Fruit fly (Drosophila melanogaster) whole organism, embryonic: ENCODE data around the gene sky.
A peak's percentile ranks its signal among the peaks of the same experiment; 100 is the strongest.

ENCODE experiments used
- B-H1 ChIP-seq: fragments of 200-800 bp; sonication (Bioruptor generic); IDR thresholded peaks from 3 replicates; pipeline ENCODE4 v1.3.6; 2022; ENCODE audit warnings: missing biosample characterization, missing genetic modification characterization
- Blimp-1 ChIP-seq: fragments of 200-800 bp; sonication (Bioruptor generic); optimal IDR thresholded peaks from 3 replicates; lab custom pipeline; 2018; ENCODE audit warnings: missing biosample characterization, missing genetic modification characterization, mild to moderate bottlenecking, moderate library complexity, missing genetic modification reagents
- CG10543 ChIP-seq: fragments of 200-800 bp; sonication (Bioruptor generic); optimal IDR thresholded peaks from 3 replicates; lab custom pipeline; 2017; ENCODE audit warnings: missing biosample characterization, mild to moderate bottlenecking, missing genetic modification characterization, moderate library complexity
- CG10979 ChIP-seq: fragments of 200-800 bp; sonication (Bioruptor generic); optimal IDR thresholded peaks from 2 replicates; lab custom pipeline; 2018; ENCODE audit warnings: missing biosample characterization, mild to moderate bottlenecking, missing genetic modification characterization, moderate library complexity
- CG11398 ChIP-seq: fragments of 200-800 bp; sonication (Bioruptor generic); optimal IDR thresholded peaks from 2 replicates; lab custom pipeline; 2016; ENCODE audit warnings: missing biosample characterization, missing genetic modification characterization
- CG12071 ChIP-seq: fragments of 200-800 bp; sonication (Bioruptor generic); optimal IDR thresholded peaks from 3 replicates; lab custom pipeline; 2018; ENCODE audit warnings: missing biosample characterization, mild to moderate bottlenecking, missing genetic modification characterization
- CG12155 ChIP-seq: fragments of 200-800 bp; sonication (Bioruptor generic); optimal IDR thresholded peaks from 3 replicates; lab custom pipeline; 2016; ENCODE audit warnings: missing biosample characterization, missing genetic modification characterization
- CG13123 ChIP-seq: fragments of 200-800 bp; sonication (Bioruptor generic); optimal IDR thresholded peaks from 2 replicates; lab custom pipeline; 2016; ENCODE audit warnings: missing biosample characterization, missing genetic modification characterization
- CG13424 ChIP-seq: fragments of 200-800 bp; sonication (Bioruptor generic); optimal IDR thresholded peaks from 2 replicates; lab custom pipeline; 2019; ENCODE audit warnings: missing biosample characterization, mild to moderate bottlenecking, missing genetic modification characterization, moderate library complexity
- CG17359 ChIP-seq: fragments of 200-800 bp; sonication (Bioruptor generic); optimal IDR thresholded peaks from 3 replicates; lab custom pipeline; 2018; ENCODE audit warnings: missing biosample characterization, mild to moderate bottlenecking, missing genetic modification characterization, moderate library complexity
- CG18476 ChIP-seq: fragments of 200-800 bp; sonication (Bioruptor generic); optimal IDR thresholded peaks from 2 replicates; lab custom pipeline; 2016; ENCODE audit warnings: missing biosample characterization, mild to moderate bottlenecking, missing genetic modification characterization
- CG18599 ChIP-seq: fragments of 200-800 bp; sonication (Bioruptor generic); optimal IDR thresholded peaks from 3 replicates; lab custom pipeline; 2017; ENCODE audit warnings: missing biosample characterization, missing genetic modification characterization, mild to moderate bottlenecking, moderate library complexity, missing genetic modification reagents
- CG2199 ChIP-seq: fragments of 200-800 bp; sonication (Bioruptor generic); IDR thresholded peaks from 3 replicates; pipeline ENCODE4 v1.3.6; 2022; ENCODE audit warnings: missing biosample characterization, missing genetic modification characterization
- CG34422 ChIP-seq: fragments of 200-800 bp; sonication (Bioruptor generic); IDR thresholded peaks from 3 replicates; pipeline ENCODE4 v1.3.6; 2022; ENCODE audit warnings: missing biosample characterization, missing genetic modification characterization
- CG3995 ChIP-seq: fragments of 200-800 bp; sonication (Bioruptor generic); optimal IDR thresholded peaks from 3 replicates; lab custom pipeline; 2016; ENCODE audit warnings: missing biosample characterization, missing genetic modification characterization
- CG5245 ChIP-seq: fragments of 200-800 bp; sonication (Bioruptor generic); optimal IDR thresholded peaks from 3 replicates; lab custom pipeline; 2016; ENCODE audit warnings: missing biosample characterization, missing genetic modification characterization
- CG6765 ChIP-seq: fragments of 200-800 bp; sonication (Bioruptor generic); optimal IDR thresholded peaks from 3 replicates; lab custom pipeline; 2017; ENCODE audit warnings: missing biosample characterization, mild to moderate bottlenecking, missing genetic modification characterization
- CG7745 ChIP-seq: fragments of 200-800 bp; sonication (Bioruptor generic); optimal IDR thresholded peaks from 2 replicates; lab custom pipeline; 2018; ENCODE audit warnings: missing biosample characterization, mild to moderate bottlenecking, missing genetic modification characterization, moderate library complexity
- CTCF ChIP-seq: fragments of 200-800 bp; sonication (Bioruptor generic); optimal IDR thresholded peaks from 2 replicates; lab custom pipeline; 2017; ENCODE audit warnings: missing biosample characterization, mild to moderate bottlenecking, missing genetic modification characterization, moderate library complexity
- Drgx ChIP-seq: fragments of 200-800 bp; sonication (Bioruptor generic); IDR thresholded peaks from 2 replicates; pipeline ENCODE4 v1.3.6; 2022; ENCODE audit warnings: missing biosample characterization, missing genetic modification characterization
- Fer3 ChIP-seq: fragments of 200-800 bp; sonication (Bioruptor generic); optimal IDR thresholded peaks from 2 replicates; lab custom pipeline; 2018; ENCODE audit warnings: missing biosample characterization, mild to moderate bottlenecking, missing genetic modification characterization, moderate library complexity
- Hand ChIP-seq: fragments of 200-800 bp; sonication (Bioruptor generic); optimal IDR thresholded peaks from 2 replicates; lab custom pipeline; 2017; ENCODE audit warnings: mild to moderate bottlenecking, missing biosample characterization, missing genetic modification reagents, missing genetic modification characterization
- Hr39 ChIP-seq: fragments of >200 bp; optimal IDR thresholded peaks from 2 replicates; lab custom pipeline; 2017
- MESR4 ChIP-seq: fragments of 200-800 bp; sonication (Bioruptor generic); optimal IDR thresholded peaks from 2 replicates; lab custom pipeline; 2018; ENCODE audit warnings: missing biosample characterization, mild to moderate bottlenecking, missing genetic modification characterization, moderate library complexity
- Mes4 ChIP-seq: fragments of 200-800 bp; sonication (Bioruptor generic); optimal IDR thresholded peaks from 2 replicates; lab custom pipeline; 2016; ENCODE audit warnings: missing biosample characterization, missing genetic modification characterization
- Nf-YB ChIP-seq: fragments of 200-800 bp; sonication (Bioruptor generic); optimal IDR thresholded peaks from 3 replicates; lab custom pipeline; 2019; ENCODE audit warnings: missing biosample characterization, mild to moderate bottlenecking, missing genetic modification characterization, moderate library complexity
- Oaz ChIP-seq: fragments of 200-800 bp; sonication (Bioruptor generic); IDR thresholded peaks from 2 replicates; pipeline ENCODE4 v1.3.6; 2022; ENCODE audit warnings: missing biosample characterization, missing genetic modification characterization
- Rx ChIP-seq: fragments of 200-800 bp; sonication (Bioruptor generic); IDR thresholded peaks from 2 replicates; pipeline ENCODE4 v1.3.6; 2022; ENCODE audit warnings: missing biosample characterization, missing genetic modification characterization
- Trl ChIP-seq, 3 experiments: fragments of >200 bp in 2 of 3; fragments of 200-800 bp in 1 of 3; sonication (Bioruptor generic) in 1 of 3; optimal IDR thresholded peaks; 2 replicates in 1 of 3; 3 replicates in 2 of 3; lab custom pipeline; 2016 to 2017; ENCODE audit warnings: missing biosample characterization in 1 of 3, missing genetic modification characterization in 1 of 3
- Usf ChIP-seq: fragments of 200-800 bp; sonication (Bioruptor generic); optimal IDR thresholded peaks from 2 replicates; lab custom pipeline; 2017; ENCODE audit warnings: missing genotype, missing biosample characterization, missing genetic modification characterization
- bsh ChIP-seq, 2 experiments: fragments of 200-800 bp; sonication (Bioruptor generic); optimal IDR thresholded peaks; 2 replicates each; lab custom pipeline; 2017 to 2018; ENCODE audit warnings: mild to moderate bottlenecking in 2 of 2, missing biosample characterization in 2 of 2, missing genetic modification characterization in 2 of 2, moderate library complexity in 1 of 2
- ci ChIP-seq: fragments of 200-800 bp; sonication (Bioruptor generic); IDR thresholded peaks from 3 replicates; pipeline ENCODE4 v1.3.6; 2022; ENCODE audit warnings: missing biosample characterization, missing genetic modification characterization
- crol ChIP-seq: fragments of 200-800 bp; sonication (Bioruptor generic); IDR thresholded peaks from 2 replicates; pipeline ENCODE4 v1.3.6; 2022; ENCODE audit warnings: missing biosample characterization, missing genetic modification characterization
- danr ChIP-seq: fragments of 200-800 bp; sonication (Bioruptor generic); IDR thresholded peaks from 2 replicates; pipeline ENCODE4 v1.3.6; 2022; ENCODE audit warnings: missing biosample characterization, missing genetic modification characterization
- dpn ChIP-seq, 2 experiments: fragments of 200-800 bp; sonication (Bioruptor generic); optimal IDR thresholded peaks; 3 replicates each; lab custom pipeline; 2016; ENCODE audit warnings: missing biosample characterization in 2 of 2, missing genetic modification characterization in 2 of 2
- eyg ChIP-seq: fragments of 200-800 bp; sonication (Bioruptor generic); optimal IDR thresholded peaks from 3 replicates; lab custom pipeline; 2016; ENCODE audit warnings: missing biosample characterization, missing genetic modification characterization
- fd96Cb ChIP-seq: fragments of 200-800 bp; sonication (Bioruptor generic); optimal IDR thresholded peaks from 2 replicates; lab custom pipeline; 2018; ENCODE audit warnings: missing biosample characterization, mild to moderate bottlenecking, missing genetic modification characterization, moderate library complexity
- jing ChIP-seq: fragments of 200-800 bp; sonication (Bioruptor generic); optimal IDR thresholded peaks from 2 replicates; lab custom pipeline; 2018; ENCODE audit warnings: missing biosample characterization, mild to moderate bottlenecking, missing genetic modification characterization
- ken ChIP-seq: fragments of 200-800 bp; sonication (Bioruptor generic); IDR thresholded peaks from 3 replicates; pipeline ENCODE4 v1.3.6; 2022; ENCODE audit warnings: missing biosample characterization, missing genetic modification characterization
- kni ChIP-seq: fragments of 200-800 bp; sonication (Bioruptor generic); optimal IDR thresholded peaks from 3 replicates; lab custom pipeline; 2017; ENCODE audit warnings: mild to moderate bottlenecking, missing biosample characterization, missing genetic modification reagents, missing genetic modification characterization
- nerfin-2 ChIP-seq: fragments of 200-800 bp; sonication (Bioruptor generic); IDR thresholded peaks from 2 replicates; pipeline ENCODE4 v1.3.6; 2022; ENCODE audit warnings: missing biosample characterization, missing genetic modification characterization; ENCODE audit not compliant: partially characterized antibody
- odd ChIP-seq: fragments of 200-800 bp; sonication (Bioruptor generic); optimal IDR thresholded peaks from 2 replicates; lab custom pipeline; 2017; ENCODE audit warnings: missing biosample characterization, mild to moderate bottlenecking, missing genetic modification characterization
- pum ChIP-seq: fragments of 200-800 bp; sonication (Bioruptor generic); optimal IDR thresholded peaks from 2 replicates; lab custom pipeline; 2016; ENCODE audit warnings: missing biosample characterization, missing genetic modification characterization
- shn ChIP-seq: fragments of 200-800 bp; sonication (Bioruptor generic); optimal IDR thresholded peaks from 3 replicates; lab custom pipeline; 2016; ENCODE audit warnings: missing biosample characterization, missing genetic modification characterization
- stc ChIP-seq: fragments of 200-800 bp; sonication (Bioruptor generic); IDR thresholded peaks from 2 replicates; pipeline ENCODE4 v1.3.6; 2022; ENCODE audit warnings: missing biosample characterization, missing genetic modification characterization
- stwl ChIP-seq: fragments of 200-800 bp; sonication (Bioruptor generic); optimal IDR thresholded peaks from 3 replicates; lab custom pipeline; 2018; ENCODE audit warnings: missing biosample characterization, mild to moderate bottlenecking, missing genetic modification characterization, moderate library complexity
- tin ChIP-seq: fragments of 200-800 bp; sonication (Bioruptor generic); optimal IDR thresholded peaks from 3 replicates; lab custom pipeline; 2016; ENCODE audit warnings: missing biosample characterization, missing genetic modification characterization
- tio ChIP-seq: fragments of 200-800 bp; sonication (Bioruptor generic); optimal IDR thresholded peaks from 2 replicates; lab custom pipeline; 2017; ENCODE audit warnings: missing biosample characterization, missing genetic modification characterization, inconsistent platforms
- trem ChIP-seq: fragments of 200-800 bp; optimal IDR thresholded peaks from 3 replicates; lab custom pipeline; 2019; ENCODE audit warnings: missing biosample characterization, mild to moderate bottlenecking, missing genetic modification characterization, moderate library complexity
- trh ChIP-seq: fragments of 200-800 bp; sonication (Bioruptor generic); optimal IDR thresholded peaks from 2 replicates; lab custom pipeline; 2016; ENCODE audit warnings: missing biosample characterization, missing genetic modification characterization
- wek ChIP-seq: fragments of 200-800 bp; sonication (Bioruptor generic); optimal IDR thresholded peaks from 3 replicates; lab custom pipeline; 2018; ENCODE audit warnings: missing biosample characterization, mild to moderate bottlenecking, missing genetic modification characterization, moderate library complexity
- wor ChIP-seq: fragments of 200-800 bp; sonication (Bioruptor generic); IDR thresholded peaks from 2 replicates; pipeline ENCODE4 v1.3.6; 2022; ENCODE audit warnings: missing biosample characterization, missing genetic modification characterization

Gene sky

dm6 chr2L:20918733-20919132, at the start of gene sky, which contains the start of gene CG43739 (continued):
- TF ChIP-seq CG18476 (GFP tag; lab: Kevin White, UChicago) (no peak), CG12071 (GFP tag; lab: Kevin White, UChicago) (no peak), jing (GFP tag; lab: Kevin White, UChicago) (no peak), CG18599 (GFP tag; lab: Kevin White, UChicago) (peak; percentile 5), CG3995 (GFP tag; lab: Kevin White, UChicago) (peak; percentile 36), eyg (GFP tag; lab: Kevin White, UChicago) (no peak), CG7745 (tag; lab: Kevin White, UChicago) (no peak), pum (GFP tag; lab: Kevin White, UChicago) (peak; percentile 4), danr (GFP tag; lab: Robert Waterston, UW) (no peak), Oaz (no peak), fd96Cb (tag; lab: Kevin White, UChicago) (no peak), bsh (GFP tag; optimal IDR thresholded peaks at IDR 0.05; lab: Kevin White, UChicago) (no peak), Usf (no peak), CG2199 (GFP tag; lab: Robert Waterston, UW) (no peak), CG10543 (GFP tag; lab: Kevin White, UChicago) (no peak), CG6765 (GFP tag; lab: Kevin White, UChicago) (no peak), Drgx (0 out of 2 replicates have a peak, but pooled peaks have one; percentile 33), stwl (tag; lab: Kevin White, UChicago) (peak; percentile 52), wor (GFP tag; lab: Robert Waterston, UW) (no peak), nerfin-2 (peak; percentile 72), Mes4 (GFP tag; lab: Kevin White, UChicago) (no peak), CTCF (GFP tag; lab: Kevin White, UChicago) (peak; percentile 18), stc (GFP tag; lab: Robert Waterston, UW) (no peak), Fer3 (tag; lab: Kevin White, UChicago) (no peak), trem (tag; lab: Kevin White, UChicago) (peak; percentile 52), CG13123 (no peak), CG10979 (tag; lab: Kevin White, UChicago) (peak; percentile 4), B-H1 (GFP tag; lab: Robert Waterston, UW) (no peak), CG11398 (GFP tag; lab: Kevin White, UChicago) (no peak), tio (GFP tag; lab: Kevin White, UChicago) (no peak), crol (GFP tag; lab: Robert Waterston, UW) (no peak), ken (GFP tag; lab: Robert Waterston, UW) (no peak), CG5245 (GFP tag; lab: Kevin White, UChicago) (no peak), tin (GFP tag; lab: Kevin White, UChicago) (peak; percentile 27), MESR4 (peak; percentile 40), Rx (GFP tag; lab: Robert Waterston, UW) (no peak), trh (GFP tag; lab: Kevin White, UChicago) (no peak), CG13424 (tag; lab: Kevin White, UChicago) (no peak), CG34422 (GFP tag; lab: Robert Waterston, UW) (peak; percentile 54; the same call in 1 of the 3 replicates), Blimp-1 (GFP tag; lab: Kevin White, UChicago) (no peak), odd (GFP tag; lab: Kevin White, UChicago) (no peak), dpn (GFP tag; optimal IDR thresholded peaks at IDR 0.05; lab: Kevin White, UChicago) (peak; percentile 15 to 52), wek (GFP tag; lab: Kevin White, UChicago) (no peak), ci (GFP tag; lab: Robert Waterston, UW) (no peak; the same call in 2 of the 3 replicates), kni (GFP tag; lab: Kevin White, UChicago) (peak; percentile 29), shn (GFP tag; lab: Kevin White, UChicago) (peak; percentile 37), Nf-YB (GFP tag; lab: Kevin White, UChicago) (no peak), CG17359 (no peak), Hr39 (lab: Kevin White, UChicago) (no peak), Trl (optimal IDR thresholded peaks at IDR 0.05; lab: Kevin White, UChicago) (no peak), Trl (GFP tag; optimal IDR thresholded peaks at IDR 0.05; lab: Kevin White, UChicago) (peak; percentile 52), CG12155 (GFP tag; lab: Kevin White, UChicago) (no peak), Hand (no peak)
